Worm (Caenorhabditis elegans) whole organism, young adult: Measurements from ENCODE around the gene F15A4.10.

ENCODE experiments used
- B0336.3 ChIP-seq: fragments of 200-800 bp; sonication (Bioruptor generic); IDR thresholded peaks from 2 replicates; pipeline ENCODE4 v1.3.6; 2022; ENCODE audit warnings: missing genetic modification characterization, missing compliant biosample characterization
- F22D6.2 ChIP-seq: sonication (generic microtip); optimal IDR thresholded peaks from 2 replicates; lab custom pipeline; 2016; ENCODE audit warnings: mild to moderate bottlenecking, missing genetic modification characterization, missing compliant biosample characterization
- F23B12.7 ChIP-seq: sonication (generic microtip); optimal IDR thresholded peaks from 2 replicates; lab custom pipeline; 2017; ENCODE audit warnings: missing genetic modification characterization, mild to moderate bottlenecking, missing compliant biosample characterization, antibody characterized with exemption, moderate library complexity; ENCODE audit not compliant: insufficient read depth
- F39B2.1 ChIP-seq: fragments of 200-800 bp; sonication (Bioruptor generic); IDR thresholded peaks from 2 replicates; pipeline ENCODE4 v1.3.6; 2022; ENCODE audit warnings: missing genetic modification reagents, missing genetic modification characterization, missing compliant biosample characterization
- F49E8.2 ChIP-seq: sonication (generic microtip); optimal IDR thresholded peaks from 3 replicates; lab custom pipeline; 2017; ENCODE audit warnings: missing genetic modification characterization, mild to moderate bottlenecking, missing compliant biosample characterization, antibody characterized with exemption, moderate library complexity; ENCODE audit not compliant: insufficient read depth
- F52B5.7 ChIP-seq: sonication (generic microtip); optimal IDR thresholded peaks from 2 replicates; lab custom pipeline; 2016; ENCODE audit warnings: mild to moderate bottlenecking, missing genetic modification characterization, missing compliant biosample characterization
- F55B11.4 ChIP-seq: sonication (generic microtip); optimal IDR thresholded peaks from 2 replicates; lab custom pipeline; 2016; ENCODE audit warnings: missing compliant biosample characterization, missing genetic modification characterization, borderline replicate concordance; ENCODE audit not compliant: insufficient read depth
- F57A8.1 ChIP-seq: fragments of 200-800 bp; sonication (Bioruptor generic); optimal IDR thresholded peaks from 2 replicates; lab custom pipeline; 2018; ENCODE audit warnings: mild to moderate bottlenecking, missing genetic modification characterization, moderate library complexity, missing compliant biosample characterization
- Y53G8AR.9 ChIP-seq: fragments of 200-800 bp; sonication (Bioruptor generic); conservative IDR thresholded peaks from 2 replicates; pipeline ENCODE4 v1.3.6; 2022; ENCODE audit warnings: missing genetic modification reagents, missing genetic modification characterization, missing compliant biosample characterization
- Y67H2A.10 ChIP-seq: fragments of 200-800 bp; sonication (Bioruptor generic); conservative IDR thresholded peaks from 2 replicates; pipeline ENCODE4 v1.3.6; 2022; ENCODE audit warnings: missing genetic modification reagents, missing genetic modification characterization, missing compliant biosample characterization
- akir-1 ChIP-seq: fragments of 200-800 bp; sonication (Bioruptor generic); optimal IDR thresholded peaks from 2 replicates; lab custom pipeline; 2018; ENCODE audit warnings: mild to moderate bottlenecking, missing genetic modification characterization, moderate library complexity, missing compliant biosample characterization
- ama-1 ChIP-seq, 3 experiments: fragments of 150-350 bp in 1 of 3; sonication (generic microtip) in 2 of 3; optimal IDR thresholded peaks; 2 replicates each; lab custom pipeline; 2014 to 2018; ENCODE audit warnings: missing biosample characterization in 2 of 3, missing genetic modification characterization in 2 of 3, missing genetic modification reagents in 2 of 3
- aptf-3 ChIP-seq: fragments of 200-800 bp; sonication (Bioruptor generic); IDR thresholded peaks from 2 replicates; pipeline ENCODE4 v1.3.6; 2022; ENCODE audit warnings: missing genetic modification characterization, missing compliant biosample characterization
- atf-7 ChIP-seq: sonication (generic microtip); optimal IDR thresholded peaks from 2 replicates; lab custom pipeline; 2017; ENCODE audit warnings: mild to moderate bottlenecking, missing genetic modification characterization, missing compliant biosample characterization
- attf-5 ChIP-seq: fragments of 200-800 bp; sonication (Bioruptor generic); optimal IDR thresholded peaks from 2 replicates; lab custom pipeline; 2018; ENCODE audit warnings: mild to moderate bottlenecking, missing genetic modification characterization, missing compliant biosample characterization
- attf-6 ChIP-seq: fragments of 200-800 bp; sonication (Bioruptor generic); IDR thresholded peaks from 2 replicates; pipeline ENCODE4 v1.3.6; 2022; ENCODE audit warnings: missing genetic modification reagents, missing genetic modification characterization, missing compliant biosample characterization
- bed-1 ChIP-seq: fragments of 200-800 bp; sonication (Bioruptor generic); IDR thresholded peaks from 2 replicates; pipeline ENCODE4 v1.3.6; 2022; ENCODE audit warnings: missing genetic modification reagents, missing genetic modification characterization, missing compliant biosample characterization
- bed-2 ChIP-seq: fragments of 200-800 bp; sonication (Bioruptor generic); IDR thresholded peaks from 2 replicates; pipeline ENCODE4 v1.3.6; 2022; ENCODE audit warnings: missing genetic modification reagents, missing genetic modification characterization, missing compliant biosample characterization
- ccch-3 ChIP-seq: fragments of 200-800 bp; sonication (Bioruptor generic); optimal IDR thresholded peaks from 2 replicates; lab custom pipeline; 2018; ENCODE audit warnings: mild to moderate bottlenecking, missing genetic modification characterization, missing compliant biosample characterization
- ceh-27 ChIP-seq: fragments of 200-800 bp; sonication (Bioruptor generic); optimal IDR thresholded peaks from 2 replicates; lab custom pipeline; 2018; ENCODE audit warnings: mild to moderate bottlenecking, missing genetic modification characterization, moderate library complexity, missing compliant biosample characterization
- dox-1 ChIP-seq: fragments of 200-800 bp; sonication (Bioruptor generic); IDR thresholded peaks from 2 replicates; pipeline ENCODE4 v1.3.6; 2022; ENCODE audit warnings: missing genetic modification reagents, missing genetic modification characterization, missing compliant biosample characterization
- dpl-1 ChIP-seq: fragments of 150-350 bp; optimal IDR thresholded peaks from 2 replicates; lab custom pipeline; 2014; ENCODE audit warnings: missing biosample characterization, missing genetic modification reagents, missing genetic modification characterization
- egl-18 ChIP-seq: fragments of 200-800 bp; sonication (Bioruptor generic); IDR thresholded peaks from 2 replicates; pipeline ENCODE4 v1.3.6; 2022; ENCODE audit warnings: missing genetic modification reagents, missing genetic modification characterization, missing compliant biosample characterization
- egrh-3 ChIP-seq: fragments of 200-800 bp; sonication (Bioruptor generic); IDR thresholded peaks from 2 replicates; pipeline ENCODE4 v1.3.6; 2022; ENCODE audit warnings: missing genetic modification reagents, missing genetic modification characterization, missing compliant biosample characterization
- him-1 ChIP-seq: sonication (generic microtip); optimal IDR thresholded peaks from 2 replicates; lab custom pipeline; 2016; ENCODE audit warnings: missing genotype, missing genetic modification reagents, missing genetic modification characterization, missing compliant biosample characterization
- hlh-12 ChIP-seq: sonication (generic microtip); optimal IDR thresholded peaks from 2 replicates; lab custom pipeline; 2016; ENCODE audit warnings: missing genetic modification characterization, missing compliant biosample characterization
- hlh-26 ChIP-seq: fragments of 200-800 bp; sonication (Bioruptor generic); conservative IDR thresholded peaks from 2 replicates; pipeline ENCODE4 v1.3.6; 2022; ENCODE audit warnings: missing genetic modification reagents, missing genetic modification characterization, missing compliant biosample characterization
- hmg-20 ChIP-seq: fragments of 200-800 bp; sonication (Bioruptor generic); IDR thresholded peaks from 2 replicates; pipeline ENCODE4 v1.3.6; 2022; ENCODE audit warnings: missing genetic modification reagents, missing genetic modification characterization, missing compliant biosample characterization
- hsf-1 ChIP-seq: fragments of 200-800 bp; sonication (Bioruptor generic); IDR thresholded peaks from 2 replicates; pipeline ENCODE4 v1.3.6; 2022; ENCODE audit warnings: missing genetic modification reagents, missing genetic modification characterization, missing compliant biosample characterization
- let-526 ChIP-seq: fragments of 200-800 bp; sonication (Bioruptor generic); IDR thresholded peaks from 2 replicates; pipeline ENCODE4 v1.3.6; 2022; ENCODE audit warnings: missing genetic modification reagents, missing genetic modification characterization, missing compliant biosample characterization
- lin-40 ChIP-seq: sonication (generic microtip); optimal IDR thresholded peaks from 2 replicates; lab custom pipeline; 2016; ENCODE audit warnings: missing genetic modification characterization, mild to moderate bottlenecking, missing compliant biosample characterization, missing genotype, missing genetic modification reagents
- madf-10 ChIP-seq: sonication (generic microtip); optimal IDR thresholded peaks from 2 replicates; lab custom pipeline; 2016; ENCODE audit warnings: mild to moderate bottlenecking, missing genetic modification characterization, missing compliant biosample characterization
- mxl-1 ChIP-seq: sonication (generic microtip); optimal IDR thresholded peaks from 2 replicates; lab custom pipeline; 2016; ENCODE audit warnings: missing genetic modification characterization, missing compliant biosample characterization
- nfya-2 ChIP-seq: fragments of 200-800 bp; sonication (Bioruptor generic); IDR thresholded peaks from 2 replicates; pipeline ENCODE4 v1.3.6; 2022; ENCODE audit warnings: missing genetic modification reagents, missing genetic modification characterization, missing compliant biosample characterization
- nfyb-1 ChIP-seq: fragments of 200-800 bp; sonication (Bioruptor generic); IDR thresholded peaks from 2 replicates; pipeline ENCODE4 v1.3.6; 2022; ENCODE audit warnings: missing genetic modification reagents, missing genetic modification characterization, missing compliant biosample characterization
- nhr-80 ChIP-seq: sonication (generic microtip); optimal IDR thresholded peaks from 2 replicates; lab custom pipeline; 2016; ENCODE audit warnings: missing genetic modification characterization, missing compliant biosample characterization
- nhr-90 ChIP-seq: sonication (generic microtip); optimal IDR thresholded peaks from 2 replicates; lab custom pipeline; 2016; ENCODE audit warnings: missing genotype, mild to moderate bottlenecking, missing genetic modification characterization, missing compliant biosample characterization
- rcor-1 ChIP-seq: fragments of 200-800 bp; sonication (Bioruptor generic); IDR thresholded peaks from 2 replicates; pipeline ENCODE4 v1.3.6; 2022; ENCODE audit warnings: missing genetic modification reagents, missing genetic modification characterization, missing compliant biosample characterization
- snpc-4 ChIP-seq, 5 experiments: fragments of 150-350 bp in 1 of 5; sonication (generic microtip) in 4 of 5; optimal IDR thresholded peaks; 2 replicates each; lab custom pipeline; 2014 to 2018; ENCODE audit warnings: missing genetic modification characterization in 5 of 5, missing biosample characterization in 3 of 5, antibody characterized with exemption in 2 of 5, mild to moderate bottlenecking in 2 of 5, missing compliant biosample characterization in 2 of 5, missing genotype in 2 of 5, moderate library complexity in 2 of 5, missing genetic modification reagents in 1 of 5
- zfh-2 ChIP-seq: fragments of 200-800 bp; sonication (Bioruptor generic); conservative IDR thresholded peaks from 2 replicates; pipeline ENCODE4 v1.3.6; 2022; ENCODE audit warnings: missing genetic modification reagents, missing genetic modification characterization, missing compliant biosample characterization
- ztf-22 ChIP-seq: fragments of 200-800 bp; sonication (Bioruptor generic); optimal IDR thresholded peaks from 2 replicates; lab custom pipeline; 2018; ENCODE audit warnings: mild to moderate bottlenecking, missing genetic modification characterization, moderate library complexity, missing compliant biosample characterization
- ztf-6 ChIP-seq: fragments of 200-800 bp; sonication (Bioruptor generic); IDR thresholded peaks from 2 replicates; pipeline ENCODE4 v1.3.6; 2022; ENCODE audit warnings: missing genetic modification reagents, missing genetic modification characterization, missing compliant biosample characterization

Gene F15A4.10

ce11 chrII:12502784-12503183 is 17.8 kb upstream of the F15A4.10 start, which contains the start of gene ador-1:
Gene ador-1 (minus strand): TSS chrII:12502884.
- TF ChIP-seq nhr-80 (no peak), F55B11.4 (tag; lab: Kevin White, UChicago) (no peak), F22D6.2 (tag; lab: Kevin White, UChicago) (no peak), ama-1 (optimal IDR thresholded peaks at IDR 0.05; lab: Kevin White, UChicago) (no peak), ama-1 (GFP tag; optimal IDR thresholded peaks at IDR 0.05; lab: Kevin White, UChicago) (no peak), B0336.3 (GFP tag; lab: Robert Waterston, UW) (no peak), mxl-1 (tag; lab: Kevin White, UChicago) (no peak), bed-2 (no peak), dpl-1 (GFP tag; lab: Kevin White, UChicago) (no peak), nhr-90 (tag; lab: Kevin White, UChicago) (no peak), rcor-1 (GFP tag; lab: Robert Waterston, UW) (no peak), hlh-26 (GFP tag; lab: Robert Waterston, UW) (no peak), hlh-12 (tag; lab: Kevin White, UChicago) (no peak), him-1 (tag; lab: Kevin White, UChicago) (no peak), F49E8.2 (no peak), ccch-3 (no peak), nfya-2 (GFP tag; lab: Robert Waterston, UW) (no peak)
- TF ChIP-seq, all 124 proteins: peak for 0

ce11 chrII:12499969-12500368 is 15.0 kb upstream of the F15A4.10 start:
- no peak for TF ChIP-seq bed-1 (GFP tag; lab: Robert Waterston, UW)
- no peak for TF ChIP-seq attf-6 (GFP tag; lab: Robert Waterston, UW)
- TF ChIP-seq madf-10 (tag; lab: Kevin White, UChicago) = no peak
- peak; percentile 42; the same call in 1 of the 2 replicates for TF ChIP-seq zfh-2 (GFP tag; lab: Robert Waterston, UW)

- no peak for TF ChIP-seq let-526 (GFP tag; lab: Robert Waterston, UW)
- no peak for TF ChIP-seq ceh-27 (GFP tag; lab: Kevin White, UChicago)
- TF ChIP-seq attf-5 (GFP tag; lab: Kevin White, UChicago) = no peak
- no peak for TF ChIP-seq aptf-3 (GFP tag; lab: Robert Waterston, UW)
- TF ChIP-seq Y67H2A.10 (GFP tag; lab: Robert Waterston, UW) = no peak
- TF ChIP-seq akir-1 (GFP tag; lab: Kevin White, UChicago) = no peak
- TF ChIP-seq F23B12.7 (tag; lab: Kevin White, UChicago) = no peak
- no peak for TF ChIP-seq atf-7 (tag; lab: Kevin White, UChicago)
- TF ChIP-seq hlh-26 (GFP tag; lab: Robert Waterston, UW) = no peak
- no peak for TF ChIP-seq lin-40
- TF ChIP-seq F39B2.1 (GFP tag; lab: Robert Waterston, UW) = no peak
- TF ChIP-seq F52B5.7 (tag; lab: Kevin White, UChicago) = no peak
Observed at ce11 chrII:12496981-12497380, 12.0 kb upstream of the F15A4.10 start, which contains the start of gene T21B4.3. Gene T21B4.3 (minus strand): TSS chrII:12497081.

DNA sequence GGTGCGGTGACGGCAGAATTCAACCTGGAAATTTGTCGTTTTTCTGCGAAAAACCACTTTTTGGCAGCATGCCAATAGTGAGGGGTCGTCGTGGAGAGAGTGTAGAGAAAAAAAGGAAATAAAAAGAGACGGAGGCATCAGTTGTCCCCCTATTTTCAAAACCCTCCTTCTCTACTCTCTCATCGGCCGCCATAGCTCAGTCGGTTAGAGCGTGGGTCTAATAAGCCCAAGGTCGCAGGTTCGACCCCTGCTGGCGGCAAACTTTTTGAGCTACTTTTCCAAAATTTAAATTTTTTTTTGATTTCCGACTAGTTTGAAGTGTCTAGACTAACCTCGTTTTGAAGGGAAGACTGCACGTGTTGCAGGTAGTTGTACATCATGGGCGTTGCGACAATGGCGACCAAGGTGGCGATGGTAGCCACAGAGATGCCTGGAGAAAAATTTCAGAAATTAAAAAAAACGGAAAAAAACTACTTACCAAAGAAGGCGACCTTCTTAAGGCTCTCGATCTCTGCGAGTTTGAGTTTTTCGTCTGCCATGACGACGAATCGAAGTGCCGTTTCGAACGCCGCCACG is 9.7 kb upstream of the F15A4.10 start, which contains the start of gene col-85:
col-85 (minus strand) TSS at position 540 of the 576 bp plus-strand sequence.
- peak; percentile 52; the same call in 1 of the 2 replicates for TF ChIP-seq hsf-1
- TF ChIP-seq snpc-4 (GFP tag; optimal IDR thresholded peaks at IDR 0.05; lab: Kevin White, UChicago) = peak; percentile 91
- peak; percentile 92 to 97 (median 95) for TF ChIP-seq snpc-4 (tag; optimal IDR thresholded peaks at IDR 0.05; lab: Kevin White, UChicago)
- TF ChIP-seq nfyb-1 (GFP tag; lab: Robert Waterston, UW) = peak; percentile 93
- no peak for TF ChIP-seq egrh-3
- no peak for TF ChIP-seq lin-40
- peak; percentile 89 for TF ChIP-seq him-1 (tag; lab: Kevin White, UChicago)
- TF ChIP-seq F57A8.1 (GFP tag; lab: Kevin White, UChicago) = peak; percentile 43
- peak; percentile 95 for TF ChIP-seq dox-1
- TF ChIP-seq ztf-6 = peak; percentile 81
- no peak for TF ChIP-seq ztf-22
- TF ChIP-seq bed-1 (GFP tag; lab: Robert Waterston, UW) = 0 out of 2 replicates have a peak, but pooled peaks have one; percentile 77
- no peak for TF ChIP-seq F39B2.1 (GFP tag; lab: Robert Waterston, UW)
- TF ChIP-seq atf-7 (tag; lab: Kevin White, UChicago) = peak; percentile 67
- TF ChIP-seq hmg-20 (GFP tag; lab: Robert Waterston, UW) = peak; percentile 67
- TF ChIP-seq egl-18 (GFP tag; lab: Robert Waterston, UW) = 0 out of 2 replicates have a peak, but pooled peaks have one; percentile 50
- peak; percentile 79 for TF ChIP-seq Y53G8AR.9 (GFP tag; lab: Robert Waterston, UW)
